Worm (Caenorhabditis elegans) whole organism, mixed stage, embryonic: Measurements from ENCODE around the gene warf-1.

ENCODE experiments used
- bed-3 ChIP-seq: fragments of 200-800 bp; sonication (Bioruptor generic); optimal IDR thresholded peaks from 3 replicates; lab custom pipeline; 2018; ENCODE audit warnings: mild to moderate bottlenecking, missing genetic modification characterization, moderate library complexity, missing compliant biosample characterization
- drap-1 ChIP-seq: fragments of 200-800 bp; sonication (Bioruptor generic); optimal IDR thresholded peaks from 3 replicates; lab custom pipeline; 2018; ENCODE audit warnings: mild to moderate bottlenecking, missing genetic modification characterization, missing compliant biosample characterization
- lin-13 ChIP-seq: fragments of 150-350 bp; optimal IDR thresholded peaks from 2 replicates; lab custom pipeline; 2014; ENCODE audit warnings: missing biosample characterization, missing genetic modification characterization
- mls-2 ChIP-seq: sonication (generic microtip); optimal IDR thresholded peaks from 2 replicates; lab custom pipeline; 2016; ENCODE audit warnings: mild to moderate bottlenecking, missing genetic modification characterization, moderate library complexity, missing compliant biosample characterization
- unc-39 ChIP-seq: fragments of 150-350 bp; optimal IDR thresholded peaks from 2 replicates; lab custom pipeline; 2014; ENCODE audit warnings: missing biosample characterization, missing genetic modification characterization

ce11 chrIV:7586972-7587371, 47.6 kb upstream of the warf-1 start:
- TF ChIP-seq unc-39 (no peak), mls-2 (no peak), drap-1 (GFP tag; lab: Kevin White, UChicago) (no peak), lin-13 (tag; lab: Kevin White, UChicago) (no peak), bed-3 (GFP tag; lab: Kevin White, UChicago) (no peak)
